Worm (Caenorhabditis elegans): ENCODE measurements around the gene F17C11.11.

- TF ChIP-seq ets-7 (tag; optimal IDR thresholded peaks at IDR 0.05) (no peak), B0310.2 (tag; optimal IDR thresholded peaks at IDR 0.05) (no peak), tra-4 (tag; optimal IDR thresholded peaks at IDR 0.05) (no peak), scrt-1 (GFP tag; IDR thresholded peaks at IDR 0.05) (no peak), F13C5.2 (tag; optimal IDR thresholded peaks at IDR 0.05) (no peak)
Observed at ce11 chrV:10932411-10932810, 6.2 kb downstream of the F17C11.11 start, which contains the start of gene F58B4.5.
